Worm (Caenorhabditis elegans) whole organism, L3 larva: Measurements from ENCODE around the gene W06F12.2.

Experiments used
- R02D3.7 ChIP-seq: fragments of 150-350 bp; optimal IDR thresholded peaks from 2 replicates; lab custom pipeline; 2014; ENCODE audit warnings: missing biosample characterization, missing genetic modification characterization
- aly-2 ChIP-seq: fragments of 150-350 bp; optimal IDR thresholded peaks from 2 replicates; lab custom pipeline; 2014; ENCODE audit warnings: missing biosample characterization, missing genetic modification characterization
- ama-1 ChIP-seq: fragments of 150-350 bp; optimal IDR thresholded peaks from 2 replicates; lab custom pipeline; 2018
- ceh-16 ChIP-seq: sonication (generic microtip); optimal IDR thresholded peaks from 2 replicates; lab custom pipeline; 2017; ENCODE audit warnings: missing biosample characterization, missing genetic modification characterization
- ceh-28 ChIP-seq: fragments of 150-350 bp; optimal IDR thresholded peaks from 2 replicates; lab custom pipeline; 2014; ENCODE audit warnings: missing biosample characterization, missing genetic modification reagents, missing genetic modification characterization
- ceh-82 ChIP-seq: fragments of 150-350 bp; optimal IDR thresholded peaks from 2 replicates; lab custom pipeline; 2014; ENCODE audit warnings: missing biosample characterization, missing genetic modification characterization
- daf-12 ChIP-seq: fragments of 150-350 bp; optimal IDR thresholded peaks from 2 replicates; lab custom pipeline; 2014; ENCODE audit warnings: missing biosample characterization, missing genetic modification reagents, missing genetic modification characterization
- egl-5 ChIP-seq: fragments of 150-350 bp; optimal IDR thresholded peaks from 2 replicates; lab custom pipeline; 2017; ENCODE audit warnings: missing biosample characterization, missing genetic modification reagents, missing genetic modification characterization, inconsistent platforms
- elt-1 ChIP-seq: fragments of 150-350 bp; optimal IDR thresholded peaks from 2 replicates; lab custom pipeline; 2014; ENCODE audit warnings: missing biosample characterization, missing genetic modification characterization
- elt-2 ChIP-seq: sonication (generic microtip); optimal IDR thresholded peaks from 2 replicates; lab custom pipeline; 2016; ENCODE audit warnings: missing genetic modification reagents, mild to moderate bottlenecking, missing genetic modification characterization, missing compliant biosample characterization
- eor-1 ChIP-seq, 2 experiments: fragments of 150-350 bp; optimal IDR thresholded peaks; 2 replicates each; lab custom pipeline; 2014 to 2018; ENCODE audit warnings: missing biosample characterization in 2 of 2, missing genetic modification characterization in 2 of 2
- fkh-10 ChIP-seq: sonication (generic microtip); optimal IDR thresholded peaks from 2 replicates; lab custom pipeline; 2017; ENCODE audit warnings: missing biosample characterization, missing genetic modification reagents, missing genetic modification characterization
- hmg-11 ChIP-seq: sonication (generic microtip); optimal IDR thresholded peaks from 2 replicates; lab custom pipeline; 2016; ENCODE audit warnings: missing genetic modification characterization, missing compliant biosample characterization
- jun-1 ChIP-seq: fragments of 150-350 bp; optimal IDR thresholded peaks from 2 replicates; lab custom pipeline; 2014; ENCODE audit warnings: missing biosample characterization, missing genetic modification reagents, missing genetic modification characterization
- lin-15B ChIP-seq: fragments of 150-350 bp; optimal IDR thresholded peaks from 2 replicates; lab custom pipeline; 2014; ENCODE audit warnings: missing biosample characterization, missing genetic modification characterization
- lin-39 ChIP-seq: fragments of 150-350 bp; optimal IDR thresholded peaks from 2 replicates; lab custom pipeline; 2018; ENCODE audit warnings: missing biosample characterization, missing genetic modification reagents, missing genetic modification characterization
- mdl-1 ChIP-seq: fragments of 150-350 bp; optimal IDR thresholded peaks from 2 replicates; lab custom pipeline; 2014; ENCODE audit warnings: missing biosample characterization, missing genetic modification characterization
- nfya-1 ChIP-seq: sonication (generic microtip); optimal IDR thresholded peaks from 2 replicates; lab custom pipeline; 2017; ENCODE audit warnings: missing genetic modification characterization, mild to moderate bottlenecking, missing compliant biosample characterization, antibody characterized with exemption, moderate library complexity; ENCODE audit not compliant: insufficient read depth
- nhr-12 ChIP-seq: fragments of 150-350 bp; optimal IDR thresholded peaks from 2 replicates; lab custom pipeline; 2014; ENCODE audit warnings: missing biosample characterization, missing genetic modification characterization
- nhr-23 ChIP-seq: fragments of 150-350 bp; optimal IDR thresholded peaks from 2 replicates; lab custom pipeline; 2014; ENCODE audit warnings: missing biosample characterization, missing genetic modification reagents, missing genetic modification characterization
- nhr-237 ChIP-seq: fragments of 150-350 bp; optimal IDR thresholded peaks from 2 replicates; lab custom pipeline; 2014; ENCODE audit warnings: missing biosample characterization, missing genetic modification characterization
- nhr-25 ChIP-seq: sonication (generic microtip); optimal IDR thresholded peaks from 2 replicates; lab custom pipeline; 2017; ENCODE audit warnings: missing biosample characterization, missing genetic modification characterization
- nhr-43 ChIP-seq: sonication (generic microtip); optimal IDR thresholded peaks from 2 replicates; lab custom pipeline; 2016; ENCODE audit warnings: mild to moderate bottlenecking, missing genetic modification characterization, missing compliant biosample characterization; ENCODE audit not compliant: poor library complexity, severe bottlenecking
- nhr-77 ChIP-seq: fragments of 150-350 bp; optimal IDR thresholded peaks from 2 replicates; lab custom pipeline; 2014; ENCODE audit warnings: missing biosample characterization, missing genetic modification characterization
- pha-4 ChIP-seq: fragments of 150-350 bp; optimal IDR thresholded peaks from 2 replicates; lab custom pipeline; 2014; ENCODE audit warnings: missing biosample characterization, missing genetic modification reagents, missing genetic modification characterization
- pqm-1 ChIP-seq: fragments of 150-350 bp; optimal IDR thresholded peaks from 2 replicates; lab custom pipeline; 2017; ENCODE audit warnings: missing biosample characterization, missing genetic modification characterization, inconsistent platforms
- skn-1 ChIP-seq: fragments of 150-350 bp; optimal IDR thresholded peaks from 2 replicates; lab custom pipeline; 2014; ENCODE audit warnings: missing biosample characterization, missing genetic modification characterization
- tbx-2 ChIP-seq: sonication (generic microtip); optimal IDR thresholded peaks from 2 replicates; lab custom pipeline; 2016; ENCODE audit warnings: mild to moderate bottlenecking, missing genetic modification characterization, missing compliant biosample characterization
- unc-39 ChIP-seq: sonication (generic microtip); optimal IDR thresholded peaks from 4 replicates; lab custom pipeline; 2017; ENCODE audit warnings: missing biosample characterization, missing genetic modification characterization
- unc-62 ChIP-seq: fragments of 150-350 bp; sonication (generic microtip); optimal IDR thresholded peaks from 4 replicates; lab custom pipeline; 2014; ENCODE audit warnings: missing biosample characterization, missing genetic modification reagents, missing genetic modification characterization
- zag-1 ChIP-seq: fragments of 150-350 bp; optimal IDR thresholded peaks from 2 replicates; lab custom pipeline; 2014; ENCODE audit warnings: missing biosample characterization, missing genetic modification characterization

The W06F12.2 gene

ce11 chrIII:13710666-13711065, 20.8 kb downstream of the W06F12.2 start:
- TF ChIP-seq nhr-25 (tag; lab: Kevin White, UChicago) (peak; percentile 6), nhr-23 (tag; lab: Kevin White, UChicago) (peak; percentile 1), nhr-237 (tag; lab: Kevin White, UChicago) (no peak)
- TF ChIP-seq, all 47 proteins: peak for 2

DNA sequence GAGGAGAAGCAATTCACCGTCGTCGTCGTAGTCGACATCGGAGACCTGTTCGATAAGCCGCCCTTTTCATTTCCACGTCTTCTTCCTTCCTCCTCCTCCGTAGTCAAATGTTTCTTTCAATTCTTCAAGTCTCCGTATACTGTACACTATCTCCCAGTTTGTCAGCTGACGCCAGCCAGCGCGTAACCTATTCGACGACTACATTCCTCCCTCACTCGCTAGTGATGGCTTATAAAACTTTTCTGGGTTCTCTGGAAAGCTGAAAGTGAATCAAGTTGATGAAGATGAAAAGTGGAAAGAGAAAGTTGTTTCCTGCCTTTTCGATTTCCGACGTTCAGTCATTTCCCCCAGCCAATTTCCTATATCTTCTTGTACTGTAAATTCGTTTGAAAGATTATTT, 22.4 kb downstream of the W06F12.2 start:
- TF ChIP-seq eor-1 (tag; optimal IDR thresholded peaks at IDR 0.05; lab: Kevin White, UChicago): no peak
- TF ChIP-seq nhr-12 (tag; lab: Kevin White, UChicago): no peak
- peak; percentile 26 for TF ChIP-seq nhr-43 (tag; lab: Kevin White, UChicago)
- no peak for TF ChIP-seq ceh-28
- no peak for TF ChIP-seq egl-5 (tag; lab: Kevin White, UChicago)
- no peak for TF ChIP-seq elt-2 (tag; lab: Kevin White, UChicago)
- no peak for TF ChIP-seq fkh-10 (GFP tag; lab: Kevin White, UChicago)
- no peak for TF ChIP-seq unc-62
- no peak for TF ChIP-seq lin-15B (tag; lab: Kevin White, UChicago)
- peak; percentile 68 for TF ChIP-seq ama-1 (lab: Kevin White, UChicago)
- no peak for TF ChIP-seq jun-1 (tag; lab: Kevin White, UChicago)
- no peak for TF ChIP-seq daf-12 (tag; lab: Kevin White, UChicago)
- no peak for TF ChIP-seq pqm-1 (tag; lab: Kevin White, UChicago)
- no peak for TF ChIP-seq R02D3.7 (tag; lab: Kevin White, UChicago)
- TF ChIP-seq zag-1: no peak
- TF ChIP-seq aly-2 (tag; lab: Kevin White, UChicago): no peak
- no peak for TF ChIP-seq unc-39 (tag; lab: Kevin White, UChicago)
- peak; percentile 65 for TF ChIP-seq nhr-23 (tag; lab: Kevin White, UChicago)
- TF ChIP-seq nfya-1: peak; percentile 20
- TF ChIP-seq nhr-25 (tag; lab: Kevin White, UChicago): peak; percentile 60

DNA sequence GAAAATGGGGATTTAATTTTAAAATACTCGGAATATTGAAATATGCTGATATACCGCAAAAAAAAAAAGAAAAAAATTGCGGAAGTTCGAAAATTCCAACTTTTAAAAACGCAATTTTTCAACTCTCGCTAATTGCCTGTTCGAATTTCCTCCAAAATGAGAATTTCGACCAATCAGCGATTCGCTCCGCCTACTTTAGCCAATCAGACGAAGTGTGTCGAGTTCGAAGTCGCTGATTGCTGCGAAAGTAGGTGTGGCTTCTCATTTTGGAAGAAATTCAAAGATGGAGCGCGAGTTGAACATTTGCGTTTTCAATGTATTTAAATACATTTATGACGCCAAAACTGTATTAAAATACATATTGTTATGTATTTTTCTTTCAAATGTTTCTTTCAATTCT, 23.1 kb downstream of the W06F12.2 start:
- TF ChIP-seq nhr-77 (tag; lab: Kevin White, UChicago): no peak
- TF ChIP-seq ceh-82 (tag; lab: Kevin White, UChicago): no peak
- TF ChIP-seq elt-1: no peak
- peak; percentile 82 for TF ChIP-seq nfya-1

ce11 chrIII:13701691-13702090, 29.8 kb downstream of the W06F12.2 start, which contains the start of gene lit-1:
Gene lit-1, plus strand, starts transcription at chrIII:13701991.
- TF ChIP-seq mdl-1 (tag; lab: Kevin White, UChicago) (no peak), ceh-16 (tag; lab: Kevin White, UChicago) (no peak), daf-12 (tag; lab: Kevin White, UChicago) (no peak), unc-62 (no peak), skn-1 (tag; lab: Kevin White, UChicago) (no peak)
- TF ChIP-seq, all 47 proteins: peak for 0

ce11 chrIII:13697822-13698221, 33.7 kb downstream of the W06F12.2 start:
- TF ChIP-seq nfya-1: peak; percentile 67
- no peak for TF ChIP-seq pha-4 (tag; lab: Kevin White, UChicago)
- no peak for TF ChIP-seq tbx-2 (tag; lab: Kevin White, UChicago)
- TF ChIP-seq fkh-10 (GFP tag; lab: Kevin White, UChicago): peak; percentile 0
- TF ChIP-seq hmg-11 (tag; lab: Kevin White, UChicago): peak; percentile 60
- TF ChIP-seq lin-39 (tag; lab: Kevin White, UChicago): peak; percentile 51
- TF ChIP-seq lin-15B (tag; lab: Kevin White, UChicago): peak; percentile 22

DNA sequence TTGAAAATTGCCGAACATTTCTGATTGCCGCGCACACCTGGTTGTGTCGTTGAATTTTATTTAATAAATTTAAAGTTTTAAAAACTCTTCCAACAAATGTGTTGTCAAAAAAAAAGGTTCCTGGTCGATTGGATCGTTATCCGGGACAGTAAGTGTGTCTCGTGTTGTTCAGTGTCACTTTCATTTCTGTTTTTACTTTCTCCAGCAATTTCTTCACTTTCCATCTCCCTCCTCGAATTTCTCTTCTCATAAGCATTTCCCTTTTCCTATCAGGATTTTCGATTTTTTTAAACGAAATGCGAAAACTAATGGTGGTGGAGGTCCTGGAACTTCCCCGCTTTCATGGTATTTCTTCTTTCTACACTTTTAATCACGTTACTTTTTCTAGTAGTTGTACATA, 35.9 kb downstream of the W06F12.2 start:
- TF ChIP-seq aly-2 (tag; lab: Kevin White, UChicago) (no peak), nhr-23 (tag; lab: Kevin White, UChicago) (peak; percentile 14)
- TF ChIP-seq, all 47 proteins: peak for 1
